Worm (Caenorhabditis elegans) whole organism, L3 larva: ENCODE data around the gene R05G6.5.

ENCODE experiments used
- R02D3.7 ChIP-seq: fragments of 150-350 bp; optimal IDR thresholded peaks from 2 replicates; lab custom pipeline; 2014; ENCODE audit warnings: missing biosample characterization, missing genetic modification characterization
- ceh-82 ChIP-seq: fragments of 150-350 bp; optimal IDR thresholded peaks from 2 replicates; lab custom pipeline; 2014; ENCODE audit warnings: missing biosample characterization, missing genetic modification characterization
- egl-27 ChIP-seq: sonication (generic microtip); optimal IDR thresholded peaks from 4 replicates; lab custom pipeline; 2017; ENCODE audit warnings: missing biosample characterization, missing genetic modification reagents, missing genetic modification characterization
- jun-1 ChIP-seq: fragments of 150-350 bp; optimal IDR thresholded peaks from 2 replicates; lab custom pipeline; 2014; ENCODE audit warnings: missing biosample characterization, missing genetic modification reagents, missing genetic modification characterization
- nfya-1 ChIP-seq: sonication (generic microtip); optimal IDR thresholded peaks from 2 replicates; lab custom pipeline; 2017; ENCODE audit warnings: missing genetic modification characterization, mild to moderate bottlenecking, missing compliant biosample characterization, antibody characterized with exemption, moderate library complexity; ENCODE audit not compliant: insufficient read depth
- nhr-23 ChIP-seq: fragments of 150-350 bp; optimal IDR thresholded peaks from 2 replicates; lab custom pipeline; 2014; ENCODE audit warnings: missing biosample characterization, missing genetic modification reagents, missing genetic modification characterization
- nhr-25 ChIP-seq: sonication (generic microtip); optimal IDR thresholded peaks from 2 replicates; lab custom pipeline; 2017; ENCODE audit warnings: missing biosample characterization, missing genetic modification characterization
- unc-62 ChIP-seq: fragments of 150-350 bp; sonication (generic microtip); optimal IDR thresholded peaks from 4 replicates; lab custom pipeline; 2014; ENCODE audit warnings: missing biosample characterization, missing genetic modification reagents, missing genetic modification characterization

DNA sequence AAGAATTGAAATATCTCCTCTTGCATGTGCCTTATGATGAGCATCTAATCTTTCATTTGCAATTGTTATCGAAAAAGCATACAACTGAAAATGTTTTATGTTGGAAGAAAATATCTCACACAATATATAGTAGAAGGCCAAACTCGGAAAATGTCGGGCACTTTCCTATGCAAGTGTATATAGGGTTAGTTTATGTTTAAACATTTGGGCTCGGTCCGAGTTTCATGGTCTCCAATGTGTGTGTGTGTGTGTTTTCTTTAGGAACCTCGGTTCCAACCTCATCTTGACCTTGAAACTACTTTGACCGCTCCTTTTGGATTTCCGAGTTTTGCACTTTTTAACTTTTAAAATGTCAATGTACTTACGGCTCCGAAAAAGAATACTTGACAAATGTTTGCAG lies 8.9 kb upstream of the R05G6.5 start:
- TF ChIP-seq nfya-1 (tag; lab: Kevin White, UChicago) (no peak), ceh-82 (no peak), jun-1 (tag; lab: Kevin White, UChicago) (no peak), nhr-23 (tag; lab: Kevin White, UChicago) (no peak), unc-62 (GFP tag; lab: Kevin White, UChicago) (no peak), R02D3.7 (tag; lab: Kevin White, UChicago) (no peak), egl-27 (no peak), nhr-25 (tag; lab: Kevin White, UChicago) (no peak)
